Fruit fly (Drosophila melanogaster): ENCODE measurements around the gene CG10077.

DNA sequence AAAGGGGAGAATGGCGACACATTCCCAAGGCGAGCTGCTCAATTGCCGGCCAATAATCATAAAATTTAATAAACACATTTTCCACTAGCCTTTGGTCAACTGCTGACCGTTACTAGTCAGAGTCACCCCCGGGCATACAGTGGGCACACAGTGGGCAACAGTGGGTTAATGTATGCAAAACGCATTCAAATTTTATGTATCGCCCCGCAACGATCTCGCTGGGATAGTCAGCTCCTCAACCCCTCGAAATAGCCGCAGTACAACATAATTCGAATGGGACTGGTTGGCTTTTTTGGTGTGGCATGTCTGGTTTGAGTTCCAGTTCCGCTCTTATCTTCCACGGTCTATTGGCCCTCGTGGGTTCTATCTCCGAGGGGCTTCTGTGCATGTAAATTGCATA lies 36.5 kb downstream of the CG10077 start:
- TF ChIP-seq acj6 (GFP tag; optimal IDR thresholded peaks at IDR 0.05) (no peak), OdsH (GFP tag; optimal IDR thresholded peaks at IDR 0.05) (no peak), CG8119 (GFP tag; IDR thresholded peaks at IDR 0.05) (no peak), Met (GFP tag; optimal IDR thresholded peaks at IDR 0.05) (no peak), CG9139 (GFP tag; optimal IDR thresholded peaks at IDR 0.05) (no peak), CG7368 (GFP tag; optimal IDR thresholded peaks at IDR 0.05) (no peak), esn (GFP tag; optimal IDR thresholded peaks at IDR 0.05) (no peak), CG3919 (GFP tag; optimal IDR thresholded peaks at IDR 0.05) (no peak)

All from whole organism, prepupa.